Worm (Caenorhabditis elegans): Measurements from ENCODE around the gene ttc-37.

The ttc-37 gene

ce11 chrV:5201706-5202105 is 2.6 kb upstream of the ttc-37 start:
- no peak for TF ChIP-seq hmg-4 (GFP tag; optimal IDR thresholded peaks at IDR 0.05)
- TF ChIP-seq hmbx-1 (tag; optimal IDR thresholded peaks at IDR 0.05) = no peak
- TF ChIP-seq ets-7 (tag; optimal IDR thresholded peaks at IDR 0.05) = no peak
- TF ChIP-seq B0310.2 (tag; optimal IDR thresholded peaks at IDR 0.05) = no peak
- TF ChIP-seq sea-1 (GFP tag; conservative IDR thresholded peaks at IDR 0.05) = no peak
- no peak for TF ChIP-seq tbx-11 (GFP tag; IDR thresholded peaks at IDR 0.05)
- TF ChIP-seq tbx-37 (GFP tag; conservative IDR thresholded peaks at IDR 0.05) = no peak
- TF ChIP-seq ceh-36 (tag; optimal IDR thresholded peaks at IDR 0.05) = no peak
- TF ChIP-seq ama-1 (optimal IDR thresholded peaks at IDR 0.05) = no peak
- TF ChIP-seq flt-1 (GFP tag; IDR thresholded peaks at IDR 0.05) = no peak
- TF ChIP-seq aly-1 (tag; optimal IDR thresholded peaks at IDR 0.05) = no peak
- no peak for TF ChIP-seq pes-1 (GFP tag; IDR thresholded peaks at IDR 0.05)
- TF ChIP-seq ceh-13 (GFP tag; optimal IDR thresholded peaks at IDR 0.05) = no peak
- no peak for TF ChIP-seq hnd-1 (tag; optimal IDR thresholded peaks at IDR 0.05)
- TF ChIP-seq F13C5.2 (tag; optimal IDR thresholded peaks at IDR 0.05) = no peak

ce11 chrV:5203643-5204042 is 632 bp upstream of the ttc-37 start:
- TF ChIP-seq sea-1 (GFP tag; conservative IDR thresholded peaks at IDR 0.05) (no peak), ets-7 (tag; optimal IDR thresholded peaks at IDR 0.05) (no peak), pes-1 (GFP tag; IDR thresholded peaks at IDR 0.05) (no peak), tbx-37 (GFP tag; conservative IDR thresholded peaks at IDR 0.05) (no peak), tbx-11 (GFP tag; IDR thresholded peaks at IDR 0.05) (no peak), flt-1 (GFP tag; IDR thresholded peaks at IDR 0.05) (no peak), ama-1 (optimal IDR thresholded peaks at IDR 0.05) (no peak), hmg-4 (GFP tag; optimal IDR thresholded peaks at IDR 0.05) (no peak), tra-4 (tag; optimal IDR thresholded peaks at IDR 0.05) (no peak), hnd-1 (tag; optimal IDR thresholded peaks at IDR 0.05) (no peak)

ce11 chrV:5213674-5214073 is 9.4 kb downstream of the ttc-37 start:
- no peak for TF ChIP-seq tbx-37 (GFP tag; conservative IDR thresholded peaks at IDR 0.05)
- TF ChIP-seq ets-7 (tag; optimal IDR thresholded peaks at IDR 0.05) = no peak
- TF ChIP-seq F13C5.2 (tag; optimal IDR thresholded peaks at IDR 0.05) = no peak
- TF ChIP-seq aly-1 (tag; optimal IDR thresholded peaks at IDR 0.05) = no peak
- no peak for TF ChIP-seq tra-4 (tag; optimal IDR thresholded peaks at IDR 0.05)
- no peak for TF ChIP-seq ceh-13 (GFP tag; optimal IDR thresholded peaks at IDR 0.05)
- no peak for TF ChIP-seq sea-1 (GFP tag; conservative IDR thresholded peaks at IDR 0.05)
- no peak for TF ChIP-seq hnd-1 (tag; optimal IDR thresholded peaks at IDR 0.05)
- TF ChIP-seq tbx-11 (GFP tag; IDR thresholded peaks at IDR 0.05) = no peak
- TF ChIP-seq hmg-4 (GFP tag; optimal IDR thresholded peaks at IDR 0.05) = no peak
- no peak for TF ChIP-seq ceh-36 (tag; optimal IDR thresholded peaks at IDR 0.05)
- no peak for TF ChIP-seq hmbx-1 (tag; optimal IDR thresholded peaks at IDR 0.05)
- no peak for TF ChIP-seq ama-1 (optimal IDR thresholded peaks at IDR 0.05)
- no peak for TF ChIP-seq B0310.2 (tag; optimal IDR thresholded peaks at IDR 0.05)
- TF ChIP-seq scrt-1 (GFP tag; IDR thresholded peaks at IDR 0.05) = no peak
- no peak for TF ChIP-seq flt-1 (GFP tag; IDR thresholded peaks at IDR 0.05)

ce11 chrV:5223044-5223443 is 18.8 kb downstream of the ttc-37 start, which contains the start of gene Y49G5B.1:
Gene Y49G5B.1, plus strand, starts transcription at chrV:5223367.
- TF ChIP-seq tbx-11 (GFP tag; IDR thresholded peaks at IDR 0.05) = no peak
- no peak for TF ChIP-seq tbx-37 (GFP tag; conservative IDR thresholded peaks at IDR 0.05)
- TF ChIP-seq scrt-1 (GFP tag; IDR thresholded peaks at IDR 0.05) = no peak
- TF ChIP-seq hnd-1 (tag; optimal IDR thresholded peaks at IDR 0.05) = no peak
- no peak for TF ChIP-seq ets-7 (tag; optimal IDR thresholded peaks at IDR 0.05)
- TF ChIP-seq flt-1 (GFP tag; IDR thresholded peaks at IDR 0.05) = no peak
- no peak for TF ChIP-seq F13C5.2 (tag; optimal IDR thresholded peaks at IDR 0.05)
- no peak for TF ChIP-seq pes-1 (GFP tag; IDR thresholded peaks at IDR 0.05)
- no peak for TF ChIP-seq ceh-36 (tag; optimal IDR thresholded peaks at IDR 0.05)
- TF ChIP-seq sea-1 (GFP tag; conservative IDR thresholded peaks at IDR 0.05) = no peak
- TF ChIP-seq B0310.2 (tag; optimal IDR thresholded peaks at IDR 0.05) = no peak
- no peak for TF ChIP-seq aly-1 (tag; optimal IDR thresholded peaks at IDR 0.05)
- no peak for TF ChIP-seq ceh-13 (GFP tag; optimal IDR thresholded peaks at IDR 0.05)
- TF ChIP-seq tra-4 (tag; optimal IDR thresholded peaks at IDR 0.05) = no peak
- TF ChIP-seq hmg-4 (GFP tag; optimal IDR thresholded peaks at IDR 0.05) = no peak

- no peak for TF ChIP-seq scrt-1 (GFP tag; IDR thresholded peaks at IDR 0.05)
- no peak for TF ChIP-seq aly-1 (tag; optimal IDR thresholded peaks at IDR 0.05)
- TF ChIP-seq ceh-36 (tag; optimal IDR thresholded peaks at IDR 0.05) = no peak
- TF ChIP-seq ama-1 (optimal IDR thresholded peaks at IDR 0.05) = no peak
- TF ChIP-seq sea-1 (GFP tag; conservative IDR thresholded peaks at IDR 0.05) = no peak
- no peak for TF ChIP-seq flt-1 (GFP tag; IDR thresholded peaks at IDR 0.05)
- no peak for TF ChIP-seq F13C5.2 (tag; optimal IDR thresholded peaks at IDR 0.05)
- no peak for TF ChIP-seq hnd-1 (tag; optimal IDR thresholded peaks at IDR 0.05)
- TF ChIP-seq ets-7 (tag; optimal IDR thresholded peaks at IDR 0.05) = no peak
- TF ChIP-seq B0310.2 (tag; optimal IDR thresholded peaks at IDR 0.05) = no peak
- no peak for TF ChIP-seq hmg-4 (GFP tag; optimal IDR thresholded peaks at IDR 0.05)
- no peak for TF ChIP-seq hmbx-1 (tag; optimal IDR thresholded peaks at IDR 0.05)
- TF ChIP-seq tra-4 (tag; optimal IDR thresholded peaks at IDR 0.05) = no peak
- no peak for TF ChIP-seq tbx-37 (GFP tag; conservative IDR thresholded peaks at IDR 0.05)
- no peak for TF ChIP-seq ceh-13 (GFP tag; optimal IDR thresholded peaks at IDR 0.05)
- TF ChIP-seq pes-1 (GFP tag; IDR thresholded peaks at IDR 0.05) = no peak
These were observed 21.4 kb downstream of the ttc-37 start for ce11 chrV:5225660-5226059.

ce11 chrV:5228513-5228912 is 24.2 kb downstream of the ttc-37 start:
- TF ChIP-seq tra-4 (tag; optimal IDR thresholded peaks at IDR 0.05) (no peak), tbx-37 (GFP tag; conservative IDR thresholded peaks at IDR 0.05) (no peak)

- no peak for TF ChIP-seq tbx-11 (GFP tag; IDR thresholded peaks at IDR 0.05)
- no peak for TF ChIP-seq hnd-1 (tag; optimal IDR thresholded peaks at IDR 0.05)
- no peak for TF ChIP-seq hmbx-1 (tag; optimal IDR thresholded peaks at IDR 0.05)
- TF ChIP-seq tbx-37 (GFP tag; conservative IDR thresholded peaks at IDR 0.05) = no peak
- TF ChIP-seq ceh-36 (tag; optimal IDR thresholded peaks at IDR 0.05) = no peak
- TF ChIP-seq ets-7 (tag; optimal IDR thresholded peaks at IDR 0.05) = no peak
- TF ChIP-seq ama-1 (optimal IDR thresholded peaks at IDR 0.05) = no peak
- no peak for TF ChIP-seq flt-1 (GFP tag; IDR thresholded peaks at IDR 0.05)
- no peak for TF ChIP-seq hmg-4 (GFP tag; optimal IDR thresholded peaks at IDR 0.05)
- TF ChIP-seq ceh-13 (GFP tag; optimal IDR thresholded peaks at IDR 0.05) = no peak
- no peak for TF ChIP-seq pes-1 (GFP tag; IDR thresholded peaks at IDR 0.05)
- no peak for TF ChIP-seq sea-1 (GFP tag; conservative IDR thresholded peaks at IDR 0.05)
- no peak for TF ChIP-seq B0310.2 (tag; optimal IDR thresholded peaks at IDR 0.05)
- no peak for TF ChIP-seq scrt-1 (GFP tag; IDR thresholded peaks at IDR 0.05)
- TF ChIP-seq F13C5.2 (tag; optimal IDR thresholded peaks at IDR 0.05) = no peak
- no peak for TF ChIP-seq tra-4 (tag; optimal IDR thresholded peaks at IDR 0.05)
- no peak for TF ChIP-seq aly-1 (tag; optimal IDR thresholded peaks at IDR 0.05)
These were observed 29.5 kb downstream of the ttc-37 start, which contains the start of gene cest-32 for ce11 chrV:5233777-5234176. Gene cest-32, minus strand, starts transcription at chrV:5233891.
